Fruit fly (Drosophila melanogaster) Kc167 (cell line): ENCODE results near the gene CG17198.

ENCODE experiments used
- h ChIP-seq: fragments of >200 bp; optimal IDR thresholded peaks from 3 replicates; lab custom pipeline; 2018; ENCODE audit warnings: missing external identifiers
- psq ChIP-seq: fragments of >200 bp; optimal IDR thresholded peaks from 2 replicates; lab custom pipeline; 2017; ENCODE audit warnings: missing external identifiers
- ttk ChIP-seq: sonication (Bioruptor generic); optimal IDR thresholded peaks from 2 replicates; lab custom pipeline; 2017; ENCODE audit warnings: missing external identifiers

DNA sequence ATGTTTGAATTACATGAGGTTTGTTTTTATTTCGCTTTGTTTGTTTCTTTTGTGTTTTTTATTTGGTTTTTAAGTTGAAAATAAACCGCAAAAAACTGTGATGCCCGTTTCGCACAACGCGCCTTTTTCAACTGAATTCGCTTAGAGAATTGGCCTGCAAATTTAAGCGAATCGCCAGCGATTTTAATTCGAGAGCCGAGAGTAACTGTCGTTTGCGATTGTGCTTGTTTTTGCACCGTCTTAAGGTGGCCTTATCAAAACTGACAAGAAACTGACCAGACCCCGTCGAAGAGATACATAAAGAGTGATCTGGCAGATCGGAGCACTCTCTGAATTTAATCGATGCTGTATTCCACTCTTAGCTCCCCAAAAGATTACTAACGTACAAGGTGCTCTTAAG is 15.0 kb downstream of the CG17198 start:
- TF ChIP-seq ttk = no peak
- TF ChIP-seq psq (lab: Kevin White, UChicago) = no peak
- no peak for TF ChIP-seq h (lab: Kevin White, UChicago)
